Worm (Caenorhabditis elegans): ENCODE data around the gene pcdr-1.

The pcdr-1 gene

ce11 chrX:15619273-15619672, 47.3 kb upstream of the pcdr-1 start (continued):
- no peak for TF ChIP-seq nfyb-1 (GFP tag; IDR thresholded peaks at IDR 0.05)
- TF ChIP-seq gei-17 (GFP tag; optimal IDR thresholded peaks at IDR 0.05): no peak
- TF ChIP-seq lsl-1 (GFP tag; optimal IDR thresholded peaks at IDR 0.05): no peak
- TF ChIP-seq nhr-90 (tag; optimal IDR thresholded peaks at IDR 0.05): peak; percentile 39
- no peak for TF ChIP-seq lin-40 (tag; optimal IDR thresholded peaks at IDR 0.05)
- no peak for TF ChIP-seq egl-18 (GFP tag; IDR thresholded peaks at IDR 0.05)
- TF ChIP-seq F10E7.11 (tag; optimal IDR thresholded peaks at IDR 0.05): no peak
- TF ChIP-seq die-1 (tag; optimal IDR thresholded peaks at IDR 0.05): peak; percentile 22
- peak; percentile 31 to 50 for TF ChIP-seq let-607 (tag; optimal IDR thresholded peaks at IDR 0.05)
- TF ChIP-seq lag-1 (GFP tag; IDR thresholded peaks at IDR 0.05): no peak

DNA sequence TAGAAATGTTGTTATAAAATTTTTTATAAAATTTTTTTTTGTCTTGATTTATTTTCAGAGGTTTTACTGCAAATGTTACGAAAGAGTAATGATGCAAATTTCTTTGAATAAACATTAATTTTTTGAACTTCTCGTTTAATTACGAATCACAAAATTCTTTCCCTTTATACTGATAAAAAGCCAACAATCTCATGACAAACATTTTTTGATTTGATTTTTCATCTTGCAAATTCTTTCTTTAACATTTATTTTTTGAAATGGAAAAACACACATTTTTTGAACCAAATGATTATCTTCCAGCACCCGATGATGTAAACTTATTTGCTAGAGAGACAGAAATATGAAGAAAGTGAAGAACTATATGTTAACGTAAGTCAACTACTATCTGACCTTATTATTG, 46.4 kb upstream of the pcdr-1 start, which contains the start of gene K09E9.1:
Gene K09E9.1, plus strand, starts transcription at position 301 of the 400 bp plus-strand sequence.
- TF ChIP-seq nhr-90 (tag; optimal IDR thresholded peaks at IDR 0.05): no peak
- TF ChIP-seq F22D6.2 (tag; optimal IDR thresholded peaks at IDR 0.05): no peak
- no peak for TF ChIP-seq nhr-179 (tag; optimal IDR thresholded peaks at IDR 0.05)
- no peak for TF ChIP-seq tlf-1 (GFP tag; optimal IDR thresholded peaks at IDR 0.05)
- TF ChIP-seq tbx-9 (tag; optimal IDR thresholded peaks at IDR 0.05; ENCODE audit: borderline replicate concordance): no peak
- TF ChIP-seq F57A8.1 (GFP tag; optimal IDR thresholded peaks at IDR 0.05): no peak
- TF ChIP-seq F33H1.4 (GFP tag; IDR thresholded peaks at IDR 0.05): no peak
- no peak for TF ChIP-seq ets-4 (GFP tag; optimal IDR thresholded peaks at IDR 0.05)
- TF ChIP-seq Y79H2A.3 (GFP tag; conservative IDR thresholded peaks at IDR 0.05): no peak
- TF ChIP-seq nhr-80 (tag; optimal IDR thresholded peaks at IDR 0.05): no peak
- no peak for TF ChIP-seq F49E8.2 (tag; optimal IDR thresholded peaks at IDR 0.05; ENCODE audit: insufficient read depth)
- TF ChIP-seq ztf-3 (GFP tag; optimal IDR thresholded peaks at IDR 0.05): no peak
- TF ChIP-seq ceh-27 (GFP tag; optimal IDR thresholded peaks at IDR 0.05): no peak
- no peak for TF ChIP-seq F39B2.1 (GFP tag; IDR thresholded peaks at IDR 0.05)
- no peak for TF ChIP-seq madf-3 (GFP tag; IDR thresholded peaks at IDR 0.05)
- no peak for TF ChIP-seq zfh-2 (GFP tag; conservative IDR thresholded peaks at IDR 0.05)
- TF ChIP-seq lin-54 (GFP tag; optimal IDR thresholded peaks at IDR 0.05): no peak
- no peak for TF ChIP-seq rec-8 (tag; optimal IDR thresholded peaks at IDR 0.05)
- TF ChIP-seq unc-130 (GFP tag; optimal IDR thresholded peaks at IDR 0.05): no peak
- no peak for TF ChIP-seq madf-6 (GFP tag; IDR thresholded peaks at IDR 0.05)

DNA sequence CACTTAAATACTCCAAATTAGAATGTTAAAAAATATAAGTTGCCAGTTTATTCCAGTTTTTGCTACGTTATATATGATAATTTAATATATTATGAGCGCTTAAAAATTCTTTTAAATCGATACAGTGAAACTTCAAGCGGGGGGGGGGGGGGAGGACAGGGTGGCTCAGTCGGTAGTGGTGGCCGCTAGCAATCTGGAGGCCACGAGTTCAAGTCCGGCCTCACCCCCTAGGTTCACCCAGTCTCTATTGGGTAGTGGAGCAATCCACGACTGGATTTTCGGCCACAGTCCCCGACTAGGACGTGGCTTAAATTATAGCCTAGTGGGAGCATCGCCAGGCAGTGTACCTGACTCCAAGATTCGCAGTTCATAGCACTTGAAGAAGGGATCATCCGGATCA, 45.6 kb upstream of the pcdr-1 start:
- TF ChIP-seq egrh-3 (GFP tag; IDR thresholded peaks at IDR 0.05): peak; percentile 59; the same call in 1 of the 2 replicates
- no peak for TF ChIP-seq rpc-1 (optimal IDR thresholded peaks at IDR 0.05)
- TF ChIP-seq rpc-1 (tag; optimal IDR thresholded peaks at IDR 0.05): peak; percentile 16
- no peak for TF ChIP-seq hlh-26 (GFP tag; conservative IDR thresholded peaks at IDR 0.05)
- no peak for TF ChIP-seq him-1 (tag; optimal IDR thresholded peaks at IDR 0.05)
- TF ChIP-seq ztf-25 (GFP tag; IDR thresholded peaks at IDR 0.05): 0 out of 2 replicates have a peak, but pooled peaks have one; percentile 30

DNA sequence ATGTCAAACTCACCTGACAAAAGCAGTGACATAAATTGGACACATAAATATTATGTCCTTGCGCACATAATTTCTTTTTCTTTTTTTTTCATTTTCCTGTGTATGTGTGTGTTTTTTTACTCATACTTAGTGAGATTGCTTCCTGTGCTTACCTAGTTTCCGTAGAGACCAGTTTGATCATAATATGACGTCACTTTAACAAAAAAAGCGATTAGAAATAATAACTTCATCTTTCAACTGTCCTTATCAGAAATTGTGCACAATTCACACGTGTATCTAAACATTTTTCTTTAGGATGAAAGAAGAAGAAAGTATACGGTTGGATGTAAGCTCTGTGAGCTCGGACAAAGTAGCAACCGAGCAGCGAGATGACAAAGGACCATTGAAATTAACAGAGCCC, 44.5 kb upstream of the pcdr-1 start:
- TF ChIP-seq bed-1 (GFP tag; IDR thresholded peaks at IDR 0.05): no peak
- peak; percentile 67 for TF ChIP-seq atf-7 (tag; optimal IDR thresholded peaks at IDR 0.05)
- TF ChIP-seq nhr-80 (tag; optimal IDR thresholded peaks at IDR 0.05): peak; percentile 39
- no peak for TF ChIP-seq ceh-91 (GFP tag; IDR thresholded peaks at IDR 0.05)
